Worm (Caenorhabditis elegans): ENCODE results near the gene clec-180.

clec-180 gene

DNA sequence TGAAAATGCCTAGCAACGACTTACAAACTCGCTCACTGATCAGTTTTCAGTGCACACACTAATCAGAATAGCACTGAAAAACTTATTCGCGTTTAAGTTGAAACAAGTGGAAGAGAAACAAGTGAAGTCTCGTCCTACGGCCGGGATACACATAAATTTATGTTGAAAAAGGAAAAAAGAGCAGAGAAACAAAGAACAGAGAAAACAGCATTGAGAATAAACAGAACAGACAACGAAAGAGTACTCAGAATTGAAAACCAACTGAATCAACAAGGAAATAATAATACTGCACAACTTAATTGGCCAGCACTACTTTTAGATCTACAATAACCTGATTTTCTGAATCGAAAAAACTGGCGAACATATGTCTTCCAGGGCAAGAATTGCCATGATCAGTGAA, 14.3 kb upstream of the clec-180 start, which contains the start of gene F49E8.6:
F49E8.6 (minus strand) TSS at position 317 of the 400 bp plus-strand sequence.
- TF ChIP-seq nhr-11 (tag; optimal IDR thresholded peaks at IDR 0.05) (peak; percentile 40), nhr-102 (tag; optimal IDR thresholded peaks at IDR 0.05) (no peak), aha-1 (tag) (peak; percentile 46), skn-1 (tag; optimal IDR thresholded peaks at IDR 0.05) (no peak)

DNA sequence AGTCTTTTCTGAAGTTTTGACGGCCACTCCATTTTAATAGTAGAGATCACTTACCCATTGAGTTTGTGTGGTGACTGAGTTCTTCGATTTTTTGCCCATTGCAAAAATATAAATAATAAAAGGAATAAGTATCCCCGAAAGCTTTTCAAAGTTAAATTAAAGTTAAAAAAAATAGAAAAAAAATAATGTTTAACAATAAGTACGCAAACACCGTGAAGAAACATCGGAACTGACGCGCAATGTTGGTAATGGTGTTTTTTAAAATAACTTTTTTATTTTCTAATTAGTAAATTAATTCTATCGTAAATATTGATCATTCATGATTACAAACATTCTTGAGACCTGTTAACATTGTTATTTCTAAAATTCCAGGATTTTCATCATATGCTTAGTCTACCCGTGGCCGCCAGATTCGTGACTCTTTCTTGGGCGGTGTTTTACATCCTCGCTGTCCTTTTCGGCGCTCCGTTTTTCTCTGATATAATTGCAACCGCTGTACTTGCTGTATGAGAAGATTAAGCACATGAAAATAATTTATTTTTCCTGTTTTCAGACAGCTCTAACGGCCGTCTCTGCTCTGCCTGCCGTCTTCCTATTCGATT, 12.3 kb upstream of the clec-180 start, which contains the start of the genes F49E8.7, F49E8.8 and nprl-2:
F49E8.7 (minus strand) TSS at position 101 of the 602 bp plus-strand sequence.
F49E8.8 (plus strand) TSS at position 373 of the 602 bp plus-strand sequence.
nprl-2 (plus strand) TSS at position 552 of the 602 bp plus-strand sequence.
- TF ChIP-seq fkh-10 (GFP tag; optimal IDR thresholded peaks at IDR 0.05): no peak
- no peak for TF ChIP-seq ceh-44 (GFP tag; IDR thresholded peaks at IDR 0.05)
- no peak for TF ChIP-seq lin-15B (tag; optimal IDR thresholded peaks at IDR 0.05)
- TF ChIP-seq snpc-4 (tag; optimal IDR thresholded peaks at IDR 0.05): no peak
- no peak for TF ChIP-seq ceh-28 (tag; optimal IDR thresholded peaks at IDR 0.05)
- no peak for TF ChIP-seq nhr-237 (tag; optimal IDR thresholded peaks at IDR 0.05)
- TF ChIP-seq lin-29 (GFP tag; IDR thresholded peaks at IDR 0.05): no peak
- TF ChIP-seq daf-19 (GFP tag; conservative IDR thresholded peaks at IDR 0.05): no peak

DNA sequence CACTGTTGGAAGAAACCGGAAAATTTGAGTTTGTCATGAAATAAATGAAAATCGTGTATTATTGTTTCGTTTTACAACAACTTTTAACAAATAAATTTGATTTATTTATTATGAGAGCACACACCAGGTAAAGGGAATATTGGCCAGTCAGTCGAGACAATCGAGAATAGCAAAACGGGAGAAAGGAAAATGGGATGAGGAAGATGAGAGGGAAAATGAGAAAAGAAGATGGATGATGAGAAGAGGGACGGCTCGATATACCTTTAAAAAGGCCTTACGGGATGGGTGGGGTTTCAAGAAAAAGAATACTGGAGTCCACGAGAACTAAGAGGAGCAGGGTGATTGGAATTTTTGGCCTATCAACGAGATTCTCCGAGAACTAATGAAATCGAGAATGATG, 10.0 kb upstream of the clec-180 start:
- TF ChIP-seq arid-1 (GFP tag; conservative IDR thresholded peaks at IDR 0.05): no peak
- no peak for TF ChIP-seq fkh-10 (GFP tag; optimal IDR thresholded peaks at IDR 0.05)
- TF ChIP-seq dmd-9 (GFP tag; IDR thresholded peaks at IDR 0.05): no peak
- no peak for TF ChIP-seq ZK546.5 (tag; optimal IDR thresholded peaks at IDR 0.05)
- no peak for TF ChIP-seq fos-1 (tag; optimal IDR thresholded peaks at IDR 0.05)
- peak; percentile 54 for TF ChIP-seq ama-1 (optimal IDR thresholded peaks at IDR 0.05)
- TF ChIP-seq snpc-1.2 (GFP tag; IDR thresholded peaks at IDR 0.05): 0 out of 2 replicates have a peak, but pooled peaks have one; percentile 15

DNA sequence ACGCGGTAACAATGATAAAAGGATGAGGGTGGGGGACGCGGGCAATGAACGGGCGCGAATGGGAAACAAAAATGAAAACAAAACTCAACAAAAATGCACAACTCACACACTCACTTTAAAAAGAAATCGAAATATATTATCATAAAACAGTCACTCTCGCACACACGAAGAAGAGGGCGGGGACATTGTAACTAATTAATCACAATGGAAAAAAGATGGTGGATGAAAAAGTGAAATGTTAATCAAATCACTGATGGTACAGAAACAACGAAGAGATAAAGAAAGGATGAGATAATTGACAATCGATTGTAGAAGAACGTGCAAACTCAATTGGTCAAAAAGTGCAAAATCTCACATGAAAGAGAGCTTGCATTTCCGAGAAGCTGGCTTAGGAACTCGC, 9.5 kb upstream of the clec-180 start:
- TF ChIP-seq zfp-3 (GFP tag; conservative IDR thresholded peaks at IDR 0.05): no peak
- TF ChIP-seq arid-1 (GFP tag; conservative IDR thresholded peaks at IDR 0.05): 0 out of 2 replicates have a peak, but pooled peaks have one; percentile 21
- no peak for TF ChIP-seq zip-11 (GFP tag; IDR thresholded peaks at IDR 0.05)
- TF ChIP-seq lin-38 (GFP tag; IDR thresholded peaks at IDR 0.05): peak; percentile 6; the same call in 1 of the 2 replicates
- TF ChIP-seq nhr-237 (tag; optimal IDR thresholded peaks at IDR 0.05): no peak
- no peak for TF ChIP-seq php-3 (GFP tag; IDR thresholded peaks at IDR 0.05)
- no peak for TF ChIP-seq tag-97 (GFP tag; IDR thresholded peaks at IDR 0.05)
- no peak for TF ChIP-seq spr-1 (tag; optimal IDR thresholded peaks at IDR 0.05)

DNA sequence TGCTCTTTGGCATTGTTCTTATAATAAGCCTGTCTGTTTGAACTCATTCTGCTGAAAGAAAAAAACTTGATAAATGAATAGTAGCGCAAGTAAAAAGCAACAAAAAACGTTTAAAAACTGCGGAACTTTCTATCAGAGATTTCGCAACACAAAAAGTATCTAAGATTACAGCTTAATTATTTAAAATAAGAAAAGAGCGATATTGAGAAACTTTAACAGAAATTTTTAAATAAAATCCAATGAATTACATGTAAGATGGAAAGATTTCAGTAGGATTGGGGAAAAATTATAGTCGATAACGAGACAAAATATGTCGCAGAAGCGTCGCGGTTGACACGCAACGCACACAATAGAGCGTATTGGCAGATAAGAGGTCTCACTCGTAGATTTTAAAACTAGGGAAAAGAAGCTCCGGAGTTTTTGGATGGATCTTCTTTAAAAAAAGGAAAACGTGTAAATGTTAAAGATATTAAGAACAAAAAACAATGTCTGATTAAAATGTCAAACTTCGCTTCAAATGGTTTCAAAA, 7.0 kb upstream of the clec-180 start, which contains the start of gene ima-3:
ima-3 (minus strand) TSS at position 51 of the 529 bp plus-strand sequence.
- TF ChIP-seq egl-43 (GFP tag; IDR thresholded peaks at IDR 0.05): no peak
- TF ChIP-seq jun-1 (tag; optimal IDR thresholded peaks at IDR 0.05): no peak
- TF ChIP-seq lin-13 (GFP tag; optimal IDR thresholded peaks at IDR 0.05): peak; percentile 44
- peak in 1 of 2 experiments; percentile 47 for TF ChIP-seq hif-1 (tag; optimal IDR thresholded peaks at IDR 0.05)
- peak; percentile 25 for TF ChIP-seq dpl-1 (GFP tag; optimal IDR thresholded peaks at IDR 0.05)
- TF ChIP-seq fkh-10 (GFP tag; optimal IDR thresholded peaks at IDR 0.05): peak; percentile 31
- TF ChIP-seq nhr-76 (tag; optimal IDR thresholded peaks at IDR 0.05): no peak
- no peak for TF ChIP-seq zfp-3 (GFP tag; conservative IDR thresholded peaks at IDR 0.05)
- peak; percentile 30 for TF ChIP-seq dve-1 (tag; optimal IDR thresholded peaks at IDR 0.05; ENCODE audit: insufficient read depth)
- peak; percentile 17 for TF ChIP-seq nhr-6 (tag; optimal IDR thresholded peaks at IDR 0.05)
- peak in 1 of 2 experiments; percentile 62 for TF ChIP-seq lsy-2 (tag; optimal IDR thresholded peaks at IDR 0.05)
- peak; percentile 73 for TF ChIP-seq lin-38 (GFP tag; IDR thresholded peaks at IDR 0.05)
- peak; percentile 2 for TF ChIP-seq ama-1 (optimal IDR thresholded peaks at IDR 0.05)
- peak; percentile 80 for TF ChIP-seq nhr-77 (tag; optimal IDR thresholded peaks at IDR 0.05)
- TF ChIP-seq mep-1 (tag; optimal IDR thresholded peaks at IDR 0.05): peak; percentile 51
- no peak for TF ChIP-seq fos-1 (tag; optimal IDR thresholded peaks at IDR 0.05)
- TF ChIP-seq unc-130 (GFP tag; optimal IDR thresholded peaks at IDR 0.05): peak; percentile 18
- peak; percentile 36 for TF ChIP-seq pqm-1 (tag; optimal IDR thresholded peaks at IDR 0.05)
- TF ChIP-seq mes-2 (tag; optimal IDR thresholded peaks at IDR 0.05; ENCODE audit: poor library complexity, severe bottlenecking): peak; percentile 72
- TF ChIP-seq nhr-28 (tag; optimal IDR thresholded peaks at IDR 0.05): peak; percentile 67

Measured in whole organism, L4 larva.